Worm (Caenorhabditis elegans) whole organism, early embryonic: ENCODE results near the gene F21C10.4.

Experiments
- B0310.2 ChIP-seq: sonication (generic microtip); optimal IDR thresholded peaks from 2 replicates; lab custom pipeline; 2016; ENCODE audit warnings: mild to moderate bottlenecking, missing genetic modification characterization, missing compliant biosample characterization
- F13C5.2 ChIP-seq: sonication (generic microtip); optimal IDR thresholded peaks from 2 replicates; lab custom pipeline; 2017; ENCODE audit warnings: mild to moderate bottlenecking, missing genetic modification characterization, inconsistent platforms, missing compliant biosample characterization
- aly-1 ChIP-seq: sonication (generic microtip); optimal IDR thresholded peaks from 2 replicates; lab custom pipeline; 2016; ENCODE audit warnings: missing genetic modification characterization, missing compliant biosample characterization
- ama-1 ChIP-seq: fragments of 150-350 bp; optimal IDR thresholded peaks from 2 replicates; lab custom pipeline; 2014
- ceh-13 ChIP-seq: fragments of 200-800 bp; sonication (Bioruptor generic); optimal IDR thresholded peaks from 2 replicates; lab custom pipeline; 2018; ENCODE audit warnings: mild to moderate bottlenecking, missing genetic modification characterization, missing compliant biosample characterization
- ceh-36 ChIP-seq: sonication (generic microtip); optimal IDR thresholded peaks from 2 replicates; lab custom pipeline; 2016; ENCODE audit warnings: missing genetic modification characterization, inconsistent platforms, missing compliant biosample characterization
- ets-7 ChIP-seq: sonication (generic microtip); optimal IDR thresholded peaks from 2 replicates; lab custom pipeline; 2016; ENCODE audit warnings: missing genotype, missing genetic modification characterization, missing compliant biosample characterization
- flt-1 ChIP-seq: fragments of 200-800 bp; sonication (Bioruptor generic); IDR thresholded peaks from 2 replicates; pipeline ENCODE4 v1.3.6; 2022; ENCODE audit warnings: missing genetic modification characterization, missing compliant biosample characterization
- hmbx-1 ChIP-seq: sonication (generic microtip); optimal IDR thresholded peaks from 2 replicates; lab custom pipeline; 2016; ENCODE audit warnings: mild to moderate bottlenecking, missing genetic modification characterization, missing compliant biosample characterization
- hmg-4 ChIP-seq: fragments of 200-800 bp; sonication (Bioruptor generic); optimal IDR thresholded peaks from 2 replicates; lab custom pipeline; 2018; ENCODE audit warnings: mild to moderate bottlenecking, missing genetic modification characterization, missing compliant biosample characterization
- hnd-1 ChIP-seq: sonication (generic microtip); optimal IDR thresholded peaks from 2 replicates; lab custom pipeline; 2016; ENCODE audit warnings: missing genetic modification characterization, missing compliant biosample characterization
- pes-1 ChIP-seq: fragments of 200-800 bp; sonication (Bioruptor generic); IDR thresholded peaks from 2 replicates; pipeline ENCODE4 v1.3.6; 2022; ENCODE audit warnings: missing genetic modification reagents, missing genetic modification characterization, missing compliant biosample characterization
- scrt-1 ChIP-seq: fragments of 200-800 bp; sonication (Bioruptor generic); IDR thresholded peaks from 2 replicates; pipeline ENCODE4 v1.3.6; 2022; ENCODE audit warnings: missing genetic modification characterization, missing compliant biosample characterization
- sea-1 ChIP-seq: fragments of 200-800 bp; sonication (Bioruptor generic); conservative IDR thresholded peaks from 2 replicates; pipeline ENCODE4 v1.3.6; 2022; ENCODE audit warnings: missing genetic modification characterization, missing compliant biosample characterization
- tbx-11 ChIP-seq: fragments of 200-800 bp; sonication (Bioruptor generic); IDR thresholded peaks from 2 replicates; pipeline ENCODE4 v1.3.6; 2022; ENCODE audit warnings: missing genetic modification characterization, missing compliant biosample characterization
- tbx-37 ChIP-seq: fragments of 200-800 bp; sonication (Bioruptor generic); conservative IDR thresholded peaks from 2 replicates; pipeline ENCODE4 v1.3.6; 2022; ENCODE audit warnings: missing genetic modification reagents, missing genetic modification characterization, missing compliant biosample characterization
- tra-4 ChIP-seq: sonication (generic microtip); optimal IDR thresholded peaks from 2 replicates; lab custom pipeline; 2017; ENCODE audit warnings: missing genetic modification characterization, missing compliant biosample characterization

Gene F21C10.4

DNA sequence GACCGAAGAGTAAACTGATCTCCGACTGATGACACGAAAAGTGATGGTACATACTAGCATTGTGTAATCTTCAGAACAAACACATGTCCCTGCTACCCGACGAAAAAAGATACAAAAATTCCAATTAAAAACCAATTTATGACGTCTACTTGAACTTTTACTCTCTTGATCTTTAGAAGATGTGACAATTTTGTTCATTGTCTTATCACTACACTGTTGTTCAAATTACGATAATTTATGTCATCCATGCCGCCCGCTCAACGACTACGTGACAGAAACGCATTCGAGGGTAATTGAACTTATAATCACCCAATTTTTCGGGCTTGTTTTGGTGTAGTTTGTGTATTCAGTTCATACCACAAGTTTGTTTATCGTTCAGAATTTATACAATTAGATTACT, 17.5 kb downstream of the F21C10.4 start:
- TF ChIP-seq ceh-36 (tag; lab: Kevin White, UChicago) (no peak), scrt-1 (GFP tag; lab: Robert Waterston, UW) (no peak), aly-1 (tag; lab: Kevin White, UChicago) (no peak)

DNA sequence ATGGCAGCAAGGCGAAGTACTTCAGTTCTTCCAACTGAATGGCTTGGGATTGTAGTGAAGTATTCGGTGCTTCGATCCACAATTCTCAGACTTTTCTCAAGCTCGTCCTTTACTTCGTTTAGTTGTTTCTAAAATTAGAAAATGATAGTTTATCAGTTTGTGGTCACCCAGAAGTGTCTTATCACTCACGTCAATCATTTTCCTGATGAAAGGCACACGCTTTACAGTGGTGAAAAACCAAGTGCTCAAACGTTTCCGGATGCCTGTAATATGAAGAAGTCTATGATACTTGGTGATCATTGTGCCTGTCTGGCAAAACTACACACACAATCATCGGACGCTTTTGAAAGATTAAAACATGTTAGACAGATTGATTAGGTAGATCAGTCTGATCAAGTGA, 19.8 kb downstream of the F21C10.4 start:
- TF ChIP-seq tbx-37 (no peak), flt-1 (no peak), hmg-4 (GFP tag; lab: Kevin White, UChicago) (no peak), ceh-13 (GFP tag; lab: Kevin White, UChicago) (no peak), tra-4 (no peak), pes-1 (GFP tag; lab: Robert Waterston, UW) (no peak), ceh-36 (tag; lab: Kevin White, UChicago) (no peak)

DNA sequence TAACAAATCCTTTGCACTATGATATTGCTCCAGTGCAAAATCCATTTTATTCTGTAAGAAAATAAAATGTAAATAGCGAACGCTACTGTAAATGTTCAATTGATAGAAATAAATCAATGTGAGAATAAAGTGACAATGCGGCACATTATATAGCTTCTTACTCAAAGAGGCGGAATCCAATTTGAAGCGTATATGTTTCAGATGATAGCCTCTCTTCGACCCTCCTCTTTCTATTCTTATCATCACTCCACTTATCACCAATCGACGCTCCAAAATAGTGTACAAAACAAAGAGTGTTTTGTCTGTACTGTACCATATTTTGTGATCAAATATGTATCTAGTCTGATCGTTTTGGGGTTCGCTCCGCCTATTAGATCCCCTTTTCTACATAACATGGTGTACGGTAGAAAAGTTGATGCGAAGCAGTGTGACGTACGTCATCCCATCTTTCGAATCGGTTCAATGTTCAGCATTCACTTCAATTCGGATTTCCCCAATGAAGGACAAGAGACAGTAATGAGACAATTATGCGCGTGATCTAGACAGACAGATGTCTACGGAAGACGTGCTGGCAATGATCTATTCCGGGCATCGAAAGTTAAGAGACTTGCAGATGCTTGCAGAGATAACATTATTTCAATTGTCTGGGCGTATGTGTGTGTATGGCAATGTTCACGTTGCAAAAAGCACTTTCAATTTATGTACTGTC, 20.6 kb downstream of the F21C10.4 start, which contains the start of gene spl-2:
Gene spl-2 (minus strand): TSS at position 51 of the 709 bp plus-strand sequence.
- no peak for TF ChIP-seq hmg-4 (GFP tag; lab: Kevin White, UChicago)
- no peak for TF ChIP-seq hmbx-1 (tag; lab: Kevin White, UChicago)
- TF ChIP-seq tbx-37, result no peak
- no peak for TF ChIP-seq scrt-1 (GFP tag; lab: Robert Waterston, UW)
- TF ChIP-seq pes-1 (GFP tag; lab: Robert Waterston, UW), result no peak
- TF ChIP-seq ceh-36 (tag; lab: Kevin White, UChicago), result no peak
- no peak for TF ChIP-seq flt-1
- no peak for TF ChIP-seq F13C5.2
- TF ChIP-seq hnd-1, result no peak
- no peak for TF ChIP-seq ceh-13 (GFP tag; lab: Kevin White, UChicago)
- no peak for TF ChIP-seq sea-1
- TF ChIP-seq aly-1 (tag; lab: Kevin White, UChicago), result no peak
- TF ChIP-seq ama-1 (lab: Kevin White, UChicago), result no peak
- TF ChIP-seq B0310.2 (tag; lab: Kevin White, UChicago), result no peak
- TF ChIP-seq tra-4, result no peak
- TF ChIP-seq tbx-11, result no peak
- no peak for TF ChIP-seq ets-7

DNA sequence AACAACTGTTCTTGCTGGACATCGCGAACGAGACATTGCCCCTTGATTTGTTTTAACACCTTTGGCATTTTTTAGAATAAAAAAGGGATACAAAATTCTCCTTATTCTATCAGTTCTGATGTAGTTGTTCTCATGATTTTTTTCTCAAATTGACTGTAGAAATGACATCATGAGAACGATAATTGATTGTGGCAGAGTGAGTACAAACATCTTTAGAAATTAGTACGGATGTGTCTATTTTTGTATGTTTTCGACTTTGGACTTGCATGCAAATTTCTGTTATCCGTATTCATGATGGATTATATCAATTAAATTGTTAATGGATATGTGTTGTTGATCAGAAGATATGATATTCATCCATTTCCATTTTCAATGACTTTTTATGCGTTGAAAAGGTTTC, 21.7 kb downstream of the F21C10.4 start:
- TF ChIP-seq hmbx-1 (tag; lab: Kevin White, UChicago), result no peak
- TF ChIP-seq ets-7, result no peak
- no peak for TF ChIP-seq F13C5.2
- TF ChIP-seq aly-1 (tag; lab: Kevin White, UChicago), result no peak
- no peak for TF ChIP-seq hmg-4 (GFP tag; lab: Kevin White, UChicago)
- TF ChIP-seq hnd-1, result no peak
- no peak for TF ChIP-seq sea-1
- TF ChIP-seq flt-1, result no peak
- no peak for TF ChIP-seq tra-4
- no peak for TF ChIP-seq B0310.2 (tag; lab: Kevin White, UChicago)
- no peak for TF ChIP-seq tbx-11
- TF ChIP-seq scrt-1 (GFP tag; lab: Robert Waterston, UW), result no peak
- no peak for TF ChIP-seq ceh-36 (tag; lab: Kevin White, UChicago)
- TF ChIP-seq ceh-13 (GFP tag; lab: Kevin White, UChicago), result no peak

DNA sequence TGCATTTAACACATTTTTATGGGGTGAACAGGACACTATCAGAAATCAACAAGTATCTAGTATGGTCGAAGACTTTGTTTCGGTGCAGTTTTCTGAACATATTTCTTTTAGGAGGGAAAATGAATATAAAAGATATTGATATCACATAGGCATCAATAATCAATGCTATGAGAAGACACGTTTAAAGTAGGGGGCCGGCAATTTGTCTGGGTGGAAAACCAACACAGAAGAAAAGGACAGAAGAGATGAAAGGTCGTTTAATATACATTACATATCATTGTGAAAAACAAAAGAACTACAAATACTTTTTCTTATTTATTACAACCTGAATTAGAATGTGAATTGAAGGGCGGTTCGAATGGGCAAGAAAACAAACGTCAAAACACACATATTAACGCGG, 25.9 kb downstream of the F21C10.4 start:
- no peak for TF ChIP-seq scrt-1 (GFP tag; lab: Robert Waterston, UW)
- TF ChIP-seq hmg-4 (GFP tag; lab: Kevin White, UChicago), result no peak
- TF ChIP-seq hnd-1, result no peak

DNA sequence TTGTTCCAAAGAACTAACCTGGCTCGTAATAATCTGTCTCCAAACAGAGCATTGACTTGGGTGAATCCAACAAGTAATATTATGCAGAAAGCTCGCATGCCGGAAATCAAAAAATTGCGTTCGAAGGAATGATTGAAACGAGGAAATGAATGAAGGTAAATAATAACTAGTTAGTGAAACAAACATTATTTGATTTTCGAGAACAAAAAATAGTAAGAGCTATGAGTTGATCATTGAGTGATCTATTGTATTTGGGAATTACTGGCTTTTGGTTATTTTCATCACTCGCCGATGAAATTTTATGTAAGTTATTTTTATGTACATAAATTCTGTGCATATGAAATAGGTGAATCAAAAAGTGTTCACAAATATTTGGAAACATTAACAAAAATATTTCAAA, 28.4 kb downstream of the F21C10.4 start, which contains the start of gene B0222.5:
Gene B0222.5 (minus strand): TSS at position 101 of the 400 bp plus-strand sequence.
- TF ChIP-seq flt-1 (no peak), hnd-1 (no peak), pes-1 (GFP tag; lab: Robert Waterston, UW) (no peak), aly-1 (tag; lab: Kevin White, UChicago) (no peak), hmg-4 (GFP tag; lab: Kevin White, UChicago) (no peak), ceh-13 (GFP tag; lab: Kevin White, UChicago) (no peak), tra-4 (no peak), hmbx-1 (tag; lab: Kevin White, UChicago) (no peak), ama-1 (lab: Kevin White, UChicago) (no peak), B0310.2 (tag; lab: Kevin White, UChicago) (no peak), tbx-37 (no peak), scrt-1 (GFP tag; lab: Robert Waterston, UW) (no peak), sea-1 (no peak), ceh-36 (tag; lab: Kevin White, UChicago) (no peak), ets-7 (no peak), F13C5.2 (no peak), tbx-11 (no peak)

DNA sequence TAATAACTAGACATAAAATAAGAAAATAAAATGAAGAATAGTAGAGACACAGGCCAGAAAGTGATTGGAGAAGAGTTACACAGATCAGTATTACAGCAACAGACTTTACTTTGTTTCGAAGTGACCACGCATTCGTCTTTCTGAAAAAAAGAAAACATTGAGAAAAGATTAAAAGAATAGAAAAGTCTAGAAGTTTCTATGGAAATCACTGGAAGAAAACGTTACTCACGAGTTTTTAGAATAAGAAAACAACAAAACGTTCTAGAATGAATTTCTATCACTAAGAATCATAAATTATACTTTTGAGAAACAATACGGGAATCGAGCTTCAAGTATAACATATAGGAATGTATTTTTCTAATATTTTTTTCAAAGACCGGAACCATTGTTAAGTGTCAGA, 29.2 kb downstream of the F21C10.4 start:
- TF ChIP-seq ceh-36 (tag; lab: Kevin White, UChicago) (no peak), ama-1 (lab: Kevin White, UChicago) (no peak), tbx-37 (no peak), ets-7 (no peak), F13C5.2 (no peak), aly-1 (tag; lab: Kevin White, UChicago) (no peak), hmg-4 (GFP tag; lab: Kevin White, UChicago) (no peak), hnd-1 (no peak)

DNA sequence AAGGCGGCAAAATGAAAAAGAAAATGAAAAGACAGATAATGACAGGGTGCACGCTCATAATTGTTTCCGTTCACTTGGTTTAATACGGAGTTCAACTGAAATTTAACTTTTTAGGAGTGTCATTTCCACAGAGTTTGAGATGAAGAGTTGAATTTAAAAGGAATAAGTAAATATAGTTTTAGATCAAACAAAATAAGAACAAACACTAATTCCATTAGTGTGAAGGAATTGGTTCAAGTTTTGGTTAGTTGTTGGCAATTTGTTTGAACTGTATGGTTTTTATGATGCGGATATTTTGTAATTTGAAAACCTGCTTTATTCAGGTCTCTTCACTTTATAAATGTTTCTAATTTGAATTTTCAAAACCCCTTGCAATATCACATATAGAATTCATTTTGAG, 30.3 kb downstream of the F21C10.4 start, which contains the start of gene B0222.15:
Gene B0222.15 (minus strand): TSS at position 101 of the 400 bp plus-strand sequence.
- TF ChIP-seq F13C5.2, result no peak
- no peak for TF ChIP-seq scrt-1 (GFP tag; lab: Robert Waterston, UW)
- no peak for TF ChIP-seq tbx-37
- no peak for TF ChIP-seq pes-1 (GFP tag; lab: Robert Waterston, UW)
- no peak for TF ChIP-seq tra-4
- no peak for TF ChIP-seq ets-7
- TF ChIP-seq ceh-13 (GFP tag; lab: Kevin White, UChicago), result no peak
- TF ChIP-seq tbx-11, result no peak
- TF ChIP-seq flt-1, result no peak
- no peak for TF ChIP-seq ceh-36 (tag; lab: Kevin White, UChicago)
- TF ChIP-seq hmbx-1 (tag; lab: Kevin White, UChicago), result no peak
